Fruit fly (Drosophila melanogaster): ENCODE measurements around the gene bys.
A peak's percentile ranks its signal among the peaks of the same experiment; 100 is the strongest.

Gene bys

DNA sequence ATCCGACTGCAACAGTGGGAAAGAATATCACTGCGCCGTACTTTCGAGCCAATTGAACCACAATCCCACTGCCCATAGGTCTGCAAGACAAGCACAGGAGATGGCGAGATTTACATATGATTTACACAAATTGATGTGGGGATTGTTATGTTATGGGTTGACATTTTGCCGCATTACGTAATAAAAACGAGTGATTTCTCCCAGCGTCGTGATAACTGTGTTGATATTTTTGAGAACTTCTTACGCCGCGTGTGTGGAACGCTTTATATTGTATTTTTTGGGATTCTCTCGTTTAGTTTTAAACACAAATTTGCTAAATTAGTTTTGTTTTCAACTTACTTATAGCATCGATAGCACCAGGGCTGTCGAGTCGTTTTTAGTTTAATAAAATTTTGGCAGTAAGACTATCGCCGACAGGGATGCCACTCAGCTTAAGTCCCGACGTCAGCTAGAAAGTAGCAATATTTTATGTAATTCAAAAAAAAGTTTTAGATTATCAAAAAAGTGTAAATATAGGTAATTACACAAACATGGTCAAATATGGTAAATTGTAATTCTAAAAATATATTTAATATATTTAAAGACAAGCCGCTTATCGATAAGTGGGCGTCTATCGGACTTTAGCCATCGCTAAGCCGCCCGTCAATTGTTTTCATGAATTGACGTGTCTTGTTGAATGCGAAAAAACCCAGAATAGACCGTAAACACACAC is 8.1 kb upstream of the bys start, which contains the start of the genes CG45089, ND-MNLL and p115:
TSS of gene CG45089 (minus strand) at position 388 of the 712 bp plus-strand sequence.
TSS of gene ND-MNLL (minus strand) at position 388 of the 712 bp plus-strand sequence.
TSS of gene p115 (plus strand) at position 621 of the 712 bp plus-strand sequence.
- no peak for TF ChIP-seq CTCF (optimal IDR thresholded peaks at IDR 0.05)
- no peak for TF ChIP-seq CG8478 (optimal IDR thresholded peaks at IDR 0.05)

DNA sequence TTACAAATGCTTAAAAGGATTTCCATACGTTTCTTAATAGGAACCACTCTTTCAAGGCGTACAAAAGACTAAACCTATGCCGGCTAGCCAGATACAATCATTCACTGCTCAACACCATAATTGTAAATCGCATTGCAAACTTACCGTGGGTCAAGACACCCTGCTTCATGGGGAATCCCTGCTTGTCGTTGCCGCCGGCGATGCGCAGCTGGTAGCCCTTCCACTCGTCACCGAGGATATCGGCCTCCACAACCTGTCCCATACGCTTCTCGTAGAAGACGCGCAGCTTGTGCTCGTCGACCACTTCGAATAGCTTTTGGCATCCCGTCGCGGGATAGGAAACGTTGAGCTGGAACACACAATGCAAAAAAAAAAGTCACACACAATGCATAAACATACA is 1.0 kb upstream of the bys start:
- TF ChIP-seq CTCF (optimal IDR thresholded peaks at IDR 0.05), result no peak
- no peak for TF ChIP-seq CG8478 (optimal IDR thresholded peaks at IDR 0.05)

DNA sequence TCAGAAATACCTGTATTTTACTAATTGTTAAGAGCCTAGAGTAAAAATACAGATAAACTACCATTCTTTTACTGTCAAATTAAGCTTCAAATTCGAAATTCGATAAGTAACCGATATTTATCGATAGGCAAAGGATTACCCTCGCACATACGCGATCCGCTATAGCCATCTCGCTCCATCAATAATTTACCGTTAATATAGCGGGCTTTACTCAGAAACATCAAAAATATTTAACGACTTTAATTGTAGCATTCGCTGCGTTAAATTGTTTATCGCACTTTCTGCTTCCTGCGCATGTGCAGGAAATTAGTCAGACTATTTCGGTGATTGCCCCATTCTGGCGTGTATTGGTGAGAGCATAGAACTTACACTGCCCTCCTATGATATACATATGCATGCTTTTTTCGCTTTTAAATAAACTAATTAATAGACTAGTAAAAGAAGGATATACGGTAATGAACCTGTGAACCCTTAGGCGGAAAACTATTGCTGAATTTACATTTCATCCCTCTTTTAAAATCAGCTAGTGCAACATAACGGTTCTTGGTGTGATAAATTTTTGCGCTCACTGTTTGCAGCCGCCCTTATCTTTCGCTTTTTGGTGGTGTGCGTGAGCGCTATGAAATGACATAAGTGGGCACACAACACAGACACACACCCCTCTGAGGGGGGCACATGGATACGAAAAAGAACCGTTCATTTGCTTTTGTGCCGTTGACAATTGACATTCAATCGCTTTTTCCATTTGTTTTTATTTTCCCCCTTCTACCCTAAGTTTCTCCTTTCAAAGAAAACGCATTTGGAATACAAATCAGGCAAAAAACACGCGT is 6.8 kb downstream of the bys start, which contains the start of the genes dpr14 and spidey:
TSS of gene dpr14 (minus strand) at position 48 of the 830 bp plus-strand sequence.
TSS of gene spidey (plus strand) at position 693 of the 830 bp plus-strand sequence.
- TF ChIP-seq CTCF (optimal IDR thresholded peaks at IDR 0.05) (no peak), CG8478 (optimal IDR thresholded peaks at IDR 0.05) (no peak)

DNA sequence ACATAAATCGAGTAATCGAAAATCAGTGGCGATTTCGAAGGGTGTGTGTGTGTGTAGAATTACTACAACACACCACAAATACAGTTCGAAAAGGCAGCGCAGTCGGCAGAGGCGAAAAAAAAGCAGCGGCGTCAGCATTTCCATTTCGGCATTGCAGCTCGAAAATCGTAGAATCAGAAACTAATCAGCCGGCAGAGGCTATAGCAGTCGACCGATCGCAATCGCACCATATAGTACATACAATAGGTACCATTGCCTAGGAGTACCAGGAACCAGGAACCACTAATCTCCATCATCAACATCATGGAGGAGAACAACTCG is 7.3 kb downstream of the bys start:
- no peak for TF ChIP-seq CTCF (optimal IDR thresholded peaks at IDR 0.05)
- no peak for TF ChIP-seq CG8478 (optimal IDR thresholded peaks at IDR 0.05)

DNA sequence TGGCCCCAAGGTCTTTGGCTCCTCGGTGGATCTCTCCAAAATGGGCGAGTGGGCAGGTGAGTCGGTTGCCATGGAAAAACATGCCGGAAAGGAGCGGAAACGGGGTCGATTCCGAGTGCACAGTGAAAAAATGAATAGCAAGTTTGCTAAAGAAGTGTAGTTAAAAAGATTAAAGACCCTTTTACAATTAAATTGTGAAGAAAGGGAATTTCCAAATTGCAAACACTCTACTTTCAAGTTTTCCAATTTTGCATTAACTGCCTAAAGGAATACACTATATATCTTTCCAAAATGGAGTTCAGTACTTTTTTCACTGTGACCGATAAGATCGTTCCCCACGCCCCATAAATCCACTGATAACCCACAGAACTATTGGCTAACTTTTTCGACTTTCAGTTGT is 7.8 kb downstream of the bys start:
- TF ChIP-seq CG8478 (optimal IDR thresholded peaks at IDR 0.05) (no peak), CTCF (optimal IDR thresholded peaks at IDR 0.05) (no peak)

DNA sequence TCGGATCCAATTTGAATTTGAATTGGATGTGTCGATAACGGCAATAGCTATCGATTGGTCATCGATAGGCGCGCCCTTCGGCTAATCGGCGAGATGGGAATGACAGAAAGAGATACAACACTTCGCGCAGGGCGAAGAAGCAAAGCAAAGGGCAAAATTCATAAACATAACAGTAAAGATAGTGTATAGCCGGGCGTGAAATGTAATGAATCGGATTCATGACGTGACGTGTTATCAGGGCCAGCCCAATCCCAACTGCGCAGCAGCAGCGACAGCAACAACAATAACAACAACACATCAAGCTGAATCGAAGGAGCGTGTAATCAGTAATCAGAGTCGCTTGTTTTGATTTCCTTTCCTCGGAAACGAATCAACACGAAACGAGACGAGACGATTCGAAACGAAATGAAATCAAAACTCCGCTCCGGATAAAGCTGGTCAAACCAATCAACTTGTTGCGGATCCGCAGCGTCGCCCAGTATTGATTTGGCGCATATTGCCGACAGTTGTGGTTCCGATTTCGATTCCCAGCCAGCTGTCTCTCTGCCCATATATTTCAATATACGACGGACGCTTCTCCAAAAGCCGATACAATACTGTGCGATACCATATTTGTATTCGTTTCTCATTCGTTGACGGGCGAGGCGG is 10.4 kb downstream of the bys start, which contains the start of gene snz:
TSS of gene snz (plus strand) at position 107 of the 648 bp plus-strand sequence.
- TF ChIP-seq CTCF (optimal IDR thresholded peaks at IDR 0.05) (no peak), CG8478 (optimal IDR thresholded peaks at IDR 0.05) (no peak)

DNA sequence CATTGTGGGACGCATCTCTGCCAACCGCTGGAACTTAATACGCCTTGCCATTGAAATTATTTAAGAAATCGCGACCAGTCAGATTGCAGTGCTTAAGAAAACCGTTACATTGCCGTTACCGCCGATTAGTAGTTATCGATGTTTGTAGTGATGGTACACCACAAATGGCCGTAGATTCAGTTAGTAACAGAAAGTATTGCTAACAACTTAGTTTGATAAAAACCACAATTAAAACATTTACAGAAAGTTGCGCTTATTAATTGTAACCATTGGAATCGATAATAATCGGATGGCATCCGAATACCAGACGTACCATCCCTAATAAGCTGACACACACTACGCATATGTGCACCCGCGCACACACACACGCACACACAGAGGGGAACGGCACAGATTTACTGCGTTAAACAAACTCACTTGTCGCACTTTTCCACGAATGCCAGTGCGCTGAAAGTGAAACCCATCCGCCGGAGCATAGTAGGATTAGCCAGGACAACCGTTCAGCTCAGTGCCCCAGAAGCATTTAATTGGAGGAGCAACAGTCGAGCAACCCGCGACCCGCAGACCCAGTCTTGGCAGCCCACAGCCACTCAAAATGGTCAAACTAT is 18.5 kb downstream of the bys start, which contains the start of the genes hdm and Ykt6:
TSS of gene hdm (minus strand) at position 51 of the 608 bp plus-strand sequence.
TSS of gene Ykt6 (plus strand) at position 329 of the 608 bp plus-strand sequence.
- TF ChIP-seq CG8478 (optimal IDR thresholded peaks at IDR 0.05) (no peak), CTCF (optimal IDR thresholded peaks at IDR 0.05) (peak in 1 of 2 experiments; percentile 2)

DNA sequence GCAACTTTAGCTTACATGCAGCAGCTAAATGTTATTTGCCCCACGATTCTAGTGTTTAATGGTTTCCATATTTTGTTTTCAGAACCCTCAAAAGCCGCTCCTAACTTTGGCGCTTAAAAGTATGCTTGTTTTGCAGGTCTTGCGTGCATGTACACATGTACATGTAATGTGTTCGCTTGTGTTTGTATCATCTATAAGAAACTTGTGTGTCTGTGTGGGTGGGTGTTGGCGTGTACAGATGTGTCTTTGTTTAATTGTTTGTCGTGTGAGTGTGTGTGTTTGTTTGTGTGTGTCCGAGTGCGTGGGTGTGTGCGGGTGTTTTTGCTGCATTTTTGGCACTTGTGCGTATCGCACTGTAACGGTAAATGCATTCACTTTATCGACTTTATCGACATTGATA is 21.4 kb downstream of the bys start:
- TF ChIP-seq CG8478 (optimal IDR thresholded peaks at IDR 0.05), result no peak

DNA sequence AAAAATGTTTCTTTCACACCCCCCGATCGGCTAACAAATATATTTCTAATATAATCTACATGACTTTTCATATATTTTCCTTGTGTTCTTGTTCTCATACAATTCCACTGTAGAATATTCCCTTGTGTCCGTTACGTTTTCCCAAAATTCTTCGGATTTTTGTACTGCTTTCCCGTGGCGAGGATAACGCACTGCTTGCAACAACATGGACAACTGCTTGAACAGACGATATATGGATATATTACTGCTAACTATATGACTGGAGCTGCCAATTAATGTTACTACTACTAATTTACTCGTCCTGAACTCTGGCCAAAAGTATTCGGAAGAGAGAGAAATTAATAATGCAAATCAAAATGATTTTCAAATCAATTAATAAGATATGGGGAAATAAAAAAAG is 23.2 kb downstream of the bys start:
- TF ChIP-seq CTCF (optimal IDR thresholded peaks at IDR 0.05) (no peak), CG8478 (optimal IDR thresholded peaks at IDR 0.05) (no peak)

DNA sequence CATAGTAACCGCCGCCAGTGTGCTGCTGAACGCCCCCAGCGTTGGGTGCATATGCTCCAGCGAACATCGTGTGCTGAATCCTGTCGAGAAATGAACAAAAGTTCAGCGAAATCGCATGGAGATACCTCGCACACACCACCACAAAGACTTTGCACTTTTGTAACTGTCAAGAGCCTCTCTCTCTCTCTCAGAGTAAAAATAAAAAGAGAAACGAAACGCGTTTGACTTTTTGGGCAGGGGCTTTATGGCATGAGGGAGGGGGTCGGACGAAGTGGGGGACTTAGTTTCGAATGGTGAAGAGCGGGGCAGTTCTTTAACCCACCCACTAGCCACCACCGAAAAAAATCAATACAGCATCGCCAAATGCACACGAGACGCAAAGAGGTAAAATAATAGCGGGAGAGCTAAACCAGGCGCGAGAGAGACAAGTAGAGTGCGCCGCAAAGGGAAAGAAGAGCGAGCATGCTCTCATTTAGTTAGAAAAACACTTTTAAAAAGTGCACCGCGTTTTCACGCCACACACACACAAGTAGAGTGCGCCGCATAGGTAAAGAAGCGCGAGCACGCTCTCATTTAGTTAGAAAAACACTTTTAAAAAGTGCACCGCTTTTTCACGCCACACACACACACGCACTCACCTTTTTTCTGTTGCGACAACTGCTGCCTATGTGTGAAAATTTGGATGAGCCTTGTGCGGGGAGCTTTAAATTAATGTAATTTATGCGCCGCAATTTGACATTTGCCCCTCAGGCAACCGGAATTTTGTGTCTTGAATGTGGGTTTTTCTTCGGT is 28.8 kb downstream of the bys start:
- no peak for TF ChIP-seq CTCF (optimal IDR thresholded peaks at IDR 0.05)
- TF ChIP-seq CG8478 (optimal IDR thresholded peaks at IDR 0.05), result no peak

DNA sequence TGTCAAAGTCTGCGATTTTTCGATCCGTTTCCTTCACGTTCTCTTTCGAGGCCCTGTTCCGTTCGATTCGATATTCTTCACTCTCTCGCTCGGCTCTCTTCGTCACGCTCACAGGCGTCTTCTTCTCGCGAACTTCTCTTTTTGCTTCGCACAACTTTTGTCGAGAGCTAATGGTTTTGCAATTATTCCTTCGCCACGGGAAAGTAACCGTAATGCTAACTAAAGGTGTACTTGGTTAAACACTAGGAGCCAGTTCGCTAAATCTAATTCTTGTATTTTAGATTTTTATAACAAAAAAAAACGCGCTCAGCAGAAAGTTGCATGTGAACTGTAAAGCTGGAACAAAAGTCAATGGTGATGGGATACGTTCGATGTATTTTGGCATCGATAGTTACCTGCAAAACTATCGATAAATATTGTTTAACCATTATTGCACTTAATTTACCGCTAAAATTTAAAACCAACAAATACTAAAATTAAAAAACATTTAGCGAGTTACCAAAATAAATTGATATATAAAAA is 29.4 kb downstream of the bys start, which contains the start of gene mahe:
TSS of gene mahe (minus strand) at position 355 of the 522 bp plus-strand sequence.
- no peak for TF ChIP-seq CG8478 (optimal IDR thresholded peaks at IDR 0.05)
- no peak for TF ChIP-seq CTCF (optimal IDR thresholded peaks at IDR 0.05)

DNA sequence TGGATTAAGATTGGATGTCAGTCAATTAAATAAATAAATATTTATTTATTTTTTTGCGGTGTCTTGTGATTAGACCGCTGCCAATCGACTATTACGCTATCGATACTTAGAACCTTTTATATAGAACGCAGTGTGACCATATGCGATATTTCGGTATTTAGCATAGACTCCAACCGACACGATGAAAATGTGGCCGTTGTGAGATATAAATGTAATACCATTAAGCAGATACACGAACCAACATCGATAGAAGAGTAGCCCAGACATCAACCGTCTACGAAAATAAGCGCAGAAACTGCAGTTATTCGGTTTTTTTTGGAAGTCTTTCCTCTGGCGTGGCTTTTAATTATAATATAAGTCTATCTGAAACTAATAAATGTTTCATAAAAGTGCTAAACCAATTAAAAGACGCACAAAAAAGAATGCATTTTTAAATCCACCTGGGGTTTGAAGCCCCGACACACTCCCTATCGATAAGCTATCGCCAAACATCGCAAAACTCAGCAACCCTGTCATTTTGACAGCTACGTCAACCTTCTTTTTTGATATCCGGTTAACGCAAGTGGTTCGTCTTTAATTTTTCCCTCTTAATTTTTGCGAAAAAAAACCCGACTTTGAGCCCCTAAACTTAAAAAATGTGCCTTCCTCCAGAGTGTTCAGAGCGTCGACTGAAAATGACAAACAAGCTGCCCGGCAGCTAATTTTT is 31.7 kb downstream of the bys start, which contains the start of the genes Dhdds and RpS14a:
TSS of gene Dhdds (minus strand) at position 142 of the 706 bp plus-strand sequence.
TSS of gene RpS14a (plus strand) at position 533 of the 706 bp plus-strand sequence.
- peak in 1 of 2 experiments; percentile 34 for TF ChIP-seq CTCF (optimal IDR thresholded peaks at IDR 0.05)
- TF ChIP-seq CG8478 (optimal IDR thresholded peaks at IDR 0.05), result no peak

DNA sequence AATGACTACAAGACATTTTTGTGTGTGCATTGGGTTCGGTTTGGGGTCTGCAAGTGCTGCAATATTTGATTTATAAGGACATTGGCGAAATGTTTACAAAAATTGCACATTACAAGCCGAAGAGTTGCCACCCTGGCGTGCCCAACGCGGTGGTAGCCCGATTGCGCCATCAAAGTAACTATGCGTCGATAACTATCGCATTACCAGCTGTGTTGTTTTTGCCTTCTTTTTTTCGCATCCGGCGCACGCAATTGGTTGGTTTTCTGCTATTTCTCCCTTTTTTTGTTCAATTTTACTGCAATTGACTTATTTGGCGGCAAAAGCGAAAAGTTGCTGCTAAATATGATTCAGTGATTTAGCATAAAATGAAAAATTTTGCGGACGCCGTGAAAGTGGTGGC is 33.0 kb downstream of the bys start, which contains the start of gene RpS14b:
TSS of gene RpS14b (plus strand) at position 220 of the 400 bp plus-strand sequence.
- TF ChIP-seq CTCF (optimal IDR thresholded peaks at IDR 0.05) (peak in 1 of 2 experiments; percentile 15), CG8478 (optimal IDR thresholded peaks at IDR 0.05) (no peak)

All from S2 (cell line).